Fruit fly (Drosophila melanogaster) whole organism, adult: ENCODE data around the gene CG31075.

Experiments used
- CG12768 ChIP-seq: fragments of 200-800 bp; sonication (Bioruptor generic); optimal IDR thresholded peaks from 2 replicates; lab custom pipeline; 2017; ENCODE audit warnings: missing biosample characterization, missing genetic modification characterization, mild to moderate bottlenecking, moderate library complexity, missing genetic modification reagents
- CG1620 ChIP-seq: fragments of 200-800 bp; sonication (Bioruptor generic); optimal IDR thresholded peaks from 2 replicates; lab custom pipeline; 2016; ENCODE audit warnings: missing biosample characterization, missing genetic modification characterization
- CG33017 ChIP-seq: fragments of 200-800 bp; sonication (Bioruptor generic); optimal IDR thresholded peaks from 2 replicates; lab custom pipeline; 2018; ENCODE audit warnings: missing biosample characterization, mild to moderate bottlenecking, missing genetic modification characterization, moderate library complexity
- Clk ChIP-seq: fragments of 200-800 bp; sonication (Bioruptor generic); optimal IDR thresholded peaks from 2 replicates; lab custom pipeline; 2017; ENCODE audit warnings: missing biosample characterization, missing genetic modification characterization
- Mnt ChIP-seq: fragments of 200-800 bp; sonication (Bioruptor generic); optimal IDR thresholded peaks from 2 replicates; lab custom pipeline; 2016; ENCODE audit warnings: missing biosample characterization, mild to moderate bottlenecking, missing genetic modification characterization
- bab1 ChIP-seq: fragments of 200-800 bp; sonication (Bioruptor generic); optimal IDR thresholded peaks from 3 replicates; lab custom pipeline; 2019; ENCODE audit warnings: missing biosample characterization, mild to moderate bottlenecking, missing genetic modification characterization, moderate library complexity
- cnc ChIP-seq, 2 experiments: fragments of >200 bp; optimal IDR thresholded peaks; 2 replicates each; lab custom pipeline; 2017
- kay ChIP-seq: fragments of 200-800 bp; sonication (Bioruptor generic); peaks from one replicate; lab custom pipeline; 2016; ENCODE audit warnings: missing biosample characterization, missing genetic modification characterization, borderline replicate concordance

- no peak for TF ChIP-seq Clk
- peak; percentile 64 for TF ChIP-seq bab1 (GFP tag; lab: Kevin White, UChicago)
- no peak for TF ChIP-seq Mnt (GFP tag; lab: Kevin White, UChicago)
- no peak for TF ChIP-seq CG12768 (GFP tag; lab: Kevin White, UChicago)
- no peak for TF ChIP-seq CG33017 (tag; lab: Kevin White, UChicago)
- peak; percentile 84 for TF ChIP-seq kay (GFP tag; lab: Kevin White, UChicago)
- no peak for TF ChIP-seq cnc (optimal IDR thresholded peaks at IDR 0.05; lab: Kevin White, UChicago)
- no peak for TF ChIP-seq CG1620 (GFP tag; lab: Kevin White, UChicago)
Observed at dm6 chr3R:26945233-26945632, 43.1 kb downstream of the CG31075 start, which contains the start of gene CG14252.
